Worm (Caenorhabditis elegans) whole organism, L2 larva: ENCODE results near the gene xbp-1.

Source experiments
- F13H6.1 ChIP-seq: sonication (generic microtip); optimal IDR thresholded peaks from 2 replicates; lab custom pipeline; 2016; ENCODE audit warnings: missing genetic modification characterization, missing compliant biosample characterization
- egl-27 ChIP-seq: sonication (generic microtip); optimal IDR thresholded peaks from 3 replicates; lab custom pipeline; 2017; ENCODE audit warnings: missing biosample characterization, missing genetic modification reagents, missing genetic modification characterization
- elt-1 ChIP-seq: fragments of 150-350 bp; optimal IDR thresholded peaks from 2 replicates; lab custom pipeline; 2014; ENCODE audit warnings: missing biosample characterization, missing genetic modification characterization
- unc-62 ChIP-seq: fragments of 150-350 bp; optimal IDR thresholded peaks from 2 replicates; lab custom pipeline; 2014; ENCODE audit warnings: missing biosample characterization, missing genetic modification reagents, missing genetic modification characterization

DNA sequence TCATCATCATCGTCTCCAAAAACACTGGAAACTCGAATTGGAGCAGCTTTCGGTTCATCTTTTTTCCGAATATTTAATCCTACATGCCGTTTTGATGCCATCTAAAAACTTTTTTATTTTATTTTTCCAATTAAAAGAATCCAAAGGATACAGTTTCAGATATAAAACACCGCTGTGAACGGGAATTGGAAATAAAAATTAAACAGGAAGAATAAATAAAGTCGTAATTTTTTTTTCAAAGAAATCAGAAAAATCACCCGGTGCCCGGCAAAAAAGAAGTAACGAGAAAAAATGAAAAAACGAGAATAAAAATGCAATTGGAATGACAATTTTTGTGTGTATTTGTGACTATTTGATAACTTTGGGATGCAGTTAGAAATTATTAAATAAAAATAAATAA, 24.9 kb upstream of the xbp-1 start, which contains the start of gene ccdc-55:
- TF ChIP-seq unc-62 (no peak), F13H6.1 (tag; lab: Kevin White, UChicago) (no peak), elt-1 (tag; lab: Kevin White, UChicago) (no peak), egl-27 (no peak)
